Fruit fly (Drosophila melanogaster) Kc167 (cell line): ENCODE results near the gene Or98b.

Experiments used
- Sin3A ChIP-seq: fragments of >200 bp; optimal IDR thresholded peaks from 2 replicates; lab custom pipeline; 2018; ENCODE audit warnings: missing external identifiers
- h ChIP-seq: fragments of >200 bp; optimal IDR thresholded peaks from 3 replicates; lab custom pipeline; 2018; ENCODE audit warnings: missing external identifiers
- psq ChIP-seq: fragments of >200 bp; optimal IDR thresholded peaks from 2 replicates; lab custom pipeline; 2017; ENCODE audit warnings: missing external identifiers
- ttk ChIP-seq: sonication (Bioruptor generic); optimal IDR thresholded peaks from 2 replicates; lab custom pipeline; 2017; ENCODE audit warnings: missing external identifiers

DNA sequence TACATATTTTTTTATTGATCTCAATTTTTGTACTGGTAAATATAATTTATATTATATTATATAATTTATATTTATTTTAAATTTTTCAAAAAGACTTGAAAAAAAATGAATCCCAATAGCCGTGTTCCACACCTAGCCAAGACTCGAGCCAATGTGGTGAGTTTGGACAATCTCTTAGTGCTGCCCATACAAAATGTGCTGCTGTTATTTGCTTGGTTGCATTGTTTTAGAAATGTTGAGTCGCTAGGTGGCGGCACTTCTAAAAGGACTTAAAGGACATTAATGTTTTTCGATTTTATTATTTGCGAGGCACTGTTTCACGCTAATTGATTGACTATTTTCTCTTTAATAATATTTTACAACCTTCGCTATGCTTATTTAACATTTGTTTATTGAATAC, 6.8 kb upstream of the Or98b start:
- no peak for TF ChIP-seq Sin3A (lab: Kevin White, UChicago)
- no peak for TF ChIP-seq psq (lab: Kevin White, UChicago)
- TF ChIP-seq h, result no peak
- no peak for TF ChIP-seq ttk
